Fruit fly (Drosophila melanogaster) whole organism, embryonic: ENCODE results near the gene CAH4.

Experiments
- Adf1 ChIP-seq: fragments of 200-800 bp; sonication (Bioruptor generic); IDR thresholded peaks from 2 replicates; pipeline ENCODE4 v1.3.6; 2022; ENCODE audit warnings: missing biosample characterization, missing genetic modification characterization
- Bteb2 ChIP-seq: fragments of 200-800 bp; sonication (Bioruptor generic); optimal IDR thresholded peaks from 2 replicates; lab custom pipeline; 2016; ENCODE audit warnings: missing biosample characterization, missing genetic modification characterization
- C15 ChIP-seq: fragments of 200-800 bp; sonication (Bioruptor generic); IDR thresholded peaks from 3 replicates; pipeline ENCODE4 v1.3.6; 2022; ENCODE audit warnings: missing biosample characterization, missing genetic modification characterization
- CG10274 ChIP-seq: fragments of 200-800 bp; sonication (Bioruptor generic); optimal IDR thresholded peaks from 3 replicates; lab custom pipeline; 2017; ENCODE audit warnings: missing biosample characterization, mild to moderate bottlenecking, missing genetic modification characterization
- CG10366 ChIP-seq: fragments of 200-800 bp; sonication (Bioruptor generic); IDR thresholded peaks from 2 replicates; pipeline ENCODE4 v1.3.6; 2022; ENCODE audit warnings: missing biosample characterization, missing genetic modification characterization
- CG1233 ChIP-seq: fragments of 200-800 bp; sonication (Bioruptor generic); optimal IDR thresholded peaks from 4 replicates; lab custom pipeline; 2018; ENCODE audit warnings: missing biosample characterization, mild to moderate bottlenecking, missing genetic modification characterization
- CG12744 ChIP-seq: fragments of 200-800 bp; sonication (Bioruptor generic); optimal IDR thresholded peaks from 2 replicates; lab custom pipeline; 2016; ENCODE audit warnings: missing biosample characterization, missing genetic modification characterization
- CG12942 ChIP-seq: fragments of 200-800 bp; sonication (Bioruptor generic); optimal IDR thresholded peaks from 3 replicates; lab custom pipeline; 2016; ENCODE audit warnings: missing biosample characterization, missing genetic modification characterization
- CG13775 ChIP-seq: fragments of 200-800 bp; sonication (Bioruptor generic); optimal IDR thresholded peaks from 3 replicates; lab custom pipeline; 2017; ENCODE audit warnings: missing biosample characterization, mild to moderate bottlenecking, missing genetic modification characterization
- CG14014 ChIP-seq: fragments of 200-800 bp; sonication (Bioruptor generic); IDR thresholded peaks from 2 replicates; pipeline ENCODE4 v1.3.6; 2022; ENCODE audit warnings: missing biosample characterization, missing genetic modification characterization
- CG14860 ChIP-seq: fragments of 200-800 bp; sonication (Bioruptor generic); IDR thresholded peaks from 3 replicates; pipeline ENCODE4 v1.3.6; 2022; ENCODE audit warnings: missing biosample characterization, missing genetic modification characterization; ENCODE audit not compliant: partially characterized antibody
- CG14965 ChIP-seq: fragments of 200-800 bp; sonication (Bioruptor generic); optimal IDR thresholded peaks from 2 replicates; lab custom pipeline; 2016; ENCODE audit warnings: missing biosample characterization, missing genetic modification characterization, borderline replicate concordance
- CG1529 ChIP-seq: fragments of 200-800 bp; sonication (Bioruptor generic); optimal IDR thresholded peaks from 3 replicates; lab custom pipeline; 2018; ENCODE audit warnings: missing biosample characterization, missing genetic modification characterization
- CG1602 ChIP-seq: fragments of 200-800 bp; sonication (Bioruptor generic); optimal IDR thresholded peaks from 3 replicates; lab custom pipeline; 2016; ENCODE audit warnings: missing biosample characterization, missing genetic modification characterization
- CG1603 ChIP-seq: fragments of 200-800 bp; sonication (Bioruptor generic); optimal IDR thresholded peaks from 2 replicates; lab custom pipeline; 2019; ENCODE audit warnings: missing biosample characterization, mild to moderate bottlenecking, missing genetic modification characterization, moderate library complexity
- CG16863 ChIP-seq: fragments of 200-800 bp; sonication (Bioruptor generic); optimal IDR thresholded peaks from 3 replicates; lab custom pipeline; 2016; ENCODE audit warnings: missing biosample characterization, missing genetic modification characterization
- CG2129 ChIP-seq: fragments of 200-800 bp; sonication (Bioruptor generic); IDR thresholded peaks from 2 replicates; pipeline ENCODE4 v1.3.6; 2022; ENCODE audit warnings: missing biosample characterization, missing genetic modification characterization; ENCODE audit not compliant: partially characterized antibody
- CG2199 ChIP-seq: fragments of 200-800 bp; sonication (Bioruptor generic); IDR thresholded peaks from 3 replicates; pipeline ENCODE4 v1.3.6; 2022; ENCODE audit warnings: missing biosample characterization, missing genetic modification characterization
- CG2202 ChIP-seq: fragments of 200-800 bp; sonication (Bioruptor generic); optimal IDR thresholded peaks from 2 replicates; lab custom pipeline; 2018; ENCODE audit warnings: missing biosample characterization, mild to moderate bottlenecking, missing genetic modification characterization
- CG3065 ChIP-seq: fragments of 200-800 bp; sonication (Bioruptor generic); optimal IDR thresholded peaks from 2 replicates; lab custom pipeline; 2016; ENCODE audit warnings: missing biosample characterization, missing genetic modification characterization
- CG34376 ChIP-seq: fragments of 200-800 bp; sonication (Bioruptor generic); optimal IDR thresholded peaks from 2 replicates; lab custom pipeline; 2018; ENCODE audit warnings: missing biosample characterization, mild to moderate bottlenecking, missing genetic modification characterization
- CG4360 ChIP-seq: fragments of 200-800 bp; sonication (Bioruptor generic); IDR thresholded peaks from 2 replicates; pipeline ENCODE4 v1.3.6; 2022; ENCODE audit warnings: missing biosample characterization, missing genetic modification characterization
- CG8290 ChIP-seq, 3 experiments: fragments of 200-800 bp; sonication (Bioruptor generic); optimal IDR thresholded peaks; 2 replicates each; lab custom pipeline; 2016 to 2019; ENCODE audit warnings: missing biosample characterization in 3 of 3, missing genetic modification characterization in 3 of 3, mild to moderate bottlenecking in 2 of 3, moderate library complexity in 1 of 3
- CG9932 ChIP-seq: fragments of 200-800 bp; sonication (Bioruptor generic); IDR thresholded peaks from 2 replicates; pipeline ENCODE4 v1.3.6; 2022; ENCODE audit warnings: missing biosample characterization, missing genetic modification characterization
- Dip2 ChIP-seq: fragments of 200-800 bp; sonication (Bioruptor generic); IDR thresholded peaks from 2 replicates; pipeline ENCODE4 v1.3.6; 2022; ENCODE audit warnings: missing biosample characterization, missing genetic modification characterization
- E2f1 ChIP-seq: fragments of 200-800 bp; sonication (Bioruptor generic); IDR thresholded peaks from 2 replicates; pipeline ENCODE4 v1.3.6; 2022; ENCODE audit warnings: missing biosample characterization, missing genetic modification characterization
- ERR ChIP-seq: fragments of 200-800 bp; sonication (Bioruptor generic); optimal IDR thresholded peaks from 2 replicates; lab custom pipeline; 2016; ENCODE audit warnings: missing biosample characterization, missing genetic modification characterization
- HHEX ChIP-seq: fragments of 200-800 bp; sonication (Bioruptor generic); optimal IDR thresholded peaks from 3 replicates; lab custom pipeline; 2017; ENCODE audit warnings: missing biosample characterization, mild to moderate bottlenecking, missing genetic modification characterization, missing genetic modification reagents
- HLH54F ChIP-seq: fragments of 200-800 bp; sonication (Bioruptor generic); optimal IDR thresholded peaks from 3 replicates; lab custom pipeline; 2016; ENCODE audit warnings: missing biosample characterization, missing genetic modification characterization
- Lim3 ChIP-seq: fragments of 200-800 bp; sonication (Bioruptor generic); IDR thresholded peaks from 2 replicates; pipeline ENCODE4 v1.3.6; 2022; ENCODE audit warnings: missing biosample characterization, missing genetic modification characterization
- Lpt ChIP-seq: fragments of >200 bp; optimal IDR thresholded peaks from 2 replicates; lab custom pipeline; 2018; ENCODE audit warnings: missing biosample characterization, missing genetic modification characterization
- Med ChIP-seq: fragments of 200-800 bp; sonication (Bioruptor generic); peaks from one replicate; lab custom pipeline; 2016; ENCODE audit warnings: missing biosample characterization, missing genetic modification characterization, mild to moderate bottlenecking, inconsistent platforms, moderate library complexity
- Myb ChIP-seq: fragments of 200-800 bp; sonication (Bioruptor generic); optimal IDR thresholded peaks from 2 replicates; lab custom pipeline; 2016; ENCODE audit warnings: missing biosample characterization, missing genetic modification characterization
- Ptx1 ChIP-seq: fragments of 200-800 bp; sonication (Bioruptor generic); IDR thresholded peaks from 2 replicates; pipeline ENCODE4 v1.3.6; 2022; ENCODE audit warnings: missing biosample characterization, missing genetic modification characterization
- Ravus ChIP-seq: fragments of 200-800 bp; sonication (Bioruptor generic); IDR thresholded peaks from 2 replicates; pipeline ENCODE4 v1.3.6; 2022; ENCODE audit warnings: missing biosample characterization, missing genetic modification characterization
- Sry-β ChIP-seq: fragments of 200-800 bp; sonication (Bioruptor generic); optimal IDR thresholded peaks from 2 replicates; lab custom pipeline; 2018; ENCODE audit warnings: missing biosample characterization, mild to moderate bottlenecking, missing genetic modification characterization, moderate library complexity
- Tbp ChIP-seq: fragments of >200 bp; optimal IDR thresholded peaks from 2 replicates; lab custom pipeline; 2018; ENCODE audit warnings: missing biosample characterization, missing genetic modification characterization
- bcd ChIP-seq: fragments of 200-800 bp; sonication (Bioruptor generic); optimal IDR thresholded peaks from 2 replicates; lab custom pipeline; 2017; ENCODE audit warnings: missing biosample characterization, mild to moderate bottlenecking, missing genetic modification characterization
- cato ChIP-seq: fragments of 200-800 bp; sonication (Bioruptor generic); optimal IDR thresholded peaks from 2 replicates; lab custom pipeline; 2016; ENCODE audit warnings: missing biosample characterization, missing genetic modification characterization, borderline replicate concordance
- cwo ChIP-seq: fragments of 200-800 bp; sonication (Bioruptor generic); optimal IDR thresholded peaks from 3 replicates; lab custom pipeline; 2017; ENCODE audit warnings: missing biosample characterization, missing genetic modification characterization, mild to moderate bottlenecking, moderate library complexity, missing genetic modification reagents
- lbe ChIP-seq: fragments of 200-800 bp; sonication (Bioruptor generic); optimal IDR thresholded peaks from 2 replicates; lab custom pipeline; 2016; ENCODE audit warnings: missing biosample characterization, mild to moderate bottlenecking, missing genetic modification characterization
- org-1 ChIP-seq: fragments of 200-800 bp; sonication (Bioruptor generic); optimal IDR thresholded peaks from 2 replicates; lab custom pipeline; 2017; ENCODE audit warnings: missing biosample characterization, missing genetic modification characterization
- p53 ChIP-seq: fragments of 200-800 bp; sonication (Bioruptor generic); optimal IDR thresholded peaks from 2 replicates; lab custom pipeline; 2016; ENCODE audit warnings: missing biosample characterization, missing genetic modification characterization
- pfk ChIP-seq: fragments of 200-800 bp; sonication (Bioruptor generic); optimal IDR thresholded peaks from 2 replicates; lab custom pipeline; 2018; ENCODE audit warnings: missing biosample characterization, mild to moderate bottlenecking, missing genetic modification characterization, moderate library complexity
- schlank ChIP-seq: fragments of 200-800 bp; sonication (Bioruptor generic); optimal IDR thresholded peaks from 2 replicates; lab custom pipeline; 2018; ENCODE audit warnings: missing biosample characterization, mild to moderate bottlenecking, missing genetic modification characterization
- sens-2 ChIP-seq: fragments of 200-800 bp; sonication (Bioruptor generic); IDR thresholded peaks from 2 replicates; pipeline ENCODE4 v1.3.6; 2022; ENCODE audit warnings: missing biosample characterization, missing genetic modification characterization
- sim ChIP-seq: fragments of 200-800 bp; sonication (Bioruptor generic); IDR thresholded peaks from 2 replicates; pipeline ENCODE4 v1.3.6; 2022; ENCODE audit warnings: missing biosample characterization, missing genetic modification characterization
- sima ChIP-seq: fragments of 200-800 bp; sonication (Bioruptor generic); optimal IDR thresholded peaks from 2 replicates; lab custom pipeline; 2016; ENCODE audit warnings: missing biosample characterization, missing genetic modification characterization
- sob ChIP-seq: fragments of 200-800 bp; sonication (Bioruptor generic); IDR thresholded peaks from 2 replicates; pipeline ENCODE4 v1.3.6; 2022; ENCODE audit warnings: missing biosample characterization, missing genetic modification characterization
- trh ChIP-seq: fragments of 200-800 bp; sonication (Bioruptor generic); optimal IDR thresholded peaks from 2 replicates; lab custom pipeline; 2016; ENCODE audit warnings: missing biosample characterization, missing genetic modification characterization
- vvl ChIP-seq: fragments of 200-800 bp; sonication (Bioruptor generic); IDR thresholded peaks from 2 replicates; pipeline ENCODE4 v1.3.6; 2022; ENCODE audit warnings: missing biosample characterization, missing genetic modification characterization

The CAH4 gene

dm6 chr3R:24893320-24893955, 36.1 kb upstream of the CAH4 start (continued):
- TF ChIP-seq CG12942 (GFP tag; lab: Kevin White, UChicago) (peak; percentile 52), C15 (GFP tag; lab: Robert Waterston, UW) (no peak), Adf1 (GFP tag; lab: Robert Waterston, UW) (no peak), trh (no peak), sima (GFP tag; lab: Kevin White, UChicago) (no peak), ERR (GFP tag; lab: Kevin White, UChicago) (no peak), pfk (no peak), bcd (GFP tag; lab: Kevin White, UChicago) (peak; percentile 80), HLH54F (GFP tag; lab: Kevin White, UChicago) (no peak), CG8290 (GFP tag; optimal IDR thresholded peaks at IDR 0.05; lab: Kevin White, UChicago) (peak; percentile 62), CG8290 (tag; optimal IDR thresholded peaks at IDR 0.05; lab: Kevin White, UChicago) (no peak), lbe (peak; percentile 46), CG16863 (GFP tag; lab: Kevin White, UChicago) (no peak), sob (GFP tag; lab: Robert Waterston, UW) (peak; percentile 37; the same call in 1 of the 2 replicates), CG34376 (GFP tag; lab: Kevin White, UChicago) (no peak), CG1602 (GFP tag; lab: Kevin White, UChicago) (peak; percentile 60), Ravus (GFP tag; lab: Robert Waterston, UW) (peak; percentile 17), CG14860 (GFP tag; lab: Robert Waterston, UW) (no peak), CG9932 (GFP tag; lab: Robert Waterston, UW) (peak; percentile 49; the same call in 1 of the 2 replicates), E2f1 (GFP tag; lab: Robert Waterston, UW) (peak; percentile 67), CG10366 (0 out of 2 replicates have a peak, but pooled peaks have one; percentile 19), CG2129 (GFP tag; lab: Robert Waterston, UW) (no peak), schlank (tag; lab: Kevin White, UChicago) (no peak), Lim3 (no peak), cwo (GFP tag; lab: Kevin White, UChicago) (peak; percentile 73), HHEX (GFP tag; lab: Kevin White, UChicago) (peak; percentile 73), CG14014 (GFP tag; lab: Robert Waterston, UW) (peak; percentile 20; the same call in 1 of the 2 replicates), Lpt (GFP tag; lab: Kevin White, UChicago) (no peak), CG1603 (tag; lab: Kevin White, UChicago) (no peak), CG13775 (GFP tag; lab: Kevin White, UChicago) (peak; percentile 68), Dip2 (no peak), sens-2 (no peak), CG4360 (GFP tag; lab: Robert Waterston, UW) (no peak), CG2202 (tag; lab: Kevin White, UChicago) (peak; percentile 47), Sry-β (GFP tag; lab: Kevin White, UChicago) (peak; percentile 49), Bteb2 (GFP tag; lab: Kevin White, UChicago) (no peak), CG2199 (GFP tag; lab: Robert Waterston, UW) (no peak), CG1233 (GFP tag; lab: Kevin White, UChicago) (peak; percentile 74), CG3065 (no peak), CG12744 (no peak), CG14965 (GFP tag; lab: Kevin White, UChicago) (no peak), vvl (peak; percentile 83), p53 (no peak), cato (GFP tag; lab: Kevin White, UChicago) (peak; percentile 35), org-1 (GFP tag; lab: Kevin White, UChicago) (peak; percentile 66), Med (peak; percentile 58), CG1529 (GFP tag; lab: Kevin White, UChicago) (peak; percentile 55), Myb (GFP tag; lab: Kevin White, UChicago) (no peak), sim (GFP tag; lab: Robert Waterston, UW) (no peak), CG10274 (GFP tag; lab: Kevin White, UChicago) (peak; percentile 2), Ptx1 (GFP tag; lab: Robert Waterston, UW) (peak; percentile 82), Tbp (GFP tag; lab: Kevin White, UChicago) (no peak)
